Worm (Caenorhabditis elegans): ENCODE data around the gene ptr-18.

The ptr-18 gene

ce11 chrII:12925551-12925950, 39.8 kb upstream of the ptr-18 start, which contains the start of gene F58G1.8 (continued):
- TF ChIP-seq ceh-28 (tag; optimal IDR thresholded peaks at IDR 0.05) (no peak), zag-1 (tag; optimal IDR thresholded peaks at IDR 0.05) (no peak), pqm-1 (tag; optimal IDR thresholded peaks at IDR 0.05) (no peak), duxl-1 (tag; optimal IDR thresholded peaks at IDR 0.05; ENCODE audit: poor library complexity) (no peak)

ce11 chrII:12928241-12928640, 37.1 kb upstream of the ptr-18 start, which contains the start of gene F58G1.3:
TSS of gene F58G1.3 (minus strand) at chrII:12928341.
- TF ChIP-seq pqm-1 (tag; optimal IDR thresholded peaks at IDR 0.05) (no peak), zag-1 (tag; optimal IDR thresholded peaks at IDR 0.05) (no peak), nhr-25 (tag; optimal IDR thresholded peaks at IDR 0.05; ENCODE audit: borderline replicate concordance, insufficient read depth) (no peak), madf-5 (GFP tag; IDR thresholded peaks at IDR 0.05) (no peak), pha-4 (GFP tag; IDR thresholded peaks at IDR 0.05) (no peak), pha-4 (tag; optimal IDR thresholded peaks at IDR 0.05) (no peak), ZK546.5 (tag; optimal IDR thresholded peaks at IDR 0.05) (no peak), mep-1 (tag; optimal IDR thresholded peaks at IDR 0.05) (no peak), nhr-77 (tag; optimal IDR thresholded peaks at IDR 0.05) (no peak), gei-8 (GFP tag; optimal IDR thresholded peaks at IDR 0.05) (no peak), nhr-28 (tag; optimal IDR thresholded peaks at IDR 0.05) (no peak), saeg-2 (GFP tag; IDR thresholded peaks at IDR 0.05) (no peak), ceh-62 (tag; optimal IDR thresholded peaks at IDR 0.05) (no peak), unc-62 (GFP tag; optimal IDR thresholded peaks at IDR 0.05 in 1 of 2) (no peak), unc-62 (tag; optimal IDR thresholded peaks at IDR 0.05) (no peak), arid-1 (GFP tag; conservative IDR thresholded peaks at IDR 0.05) (no peak), R02D3.7 (tag; optimal IDR thresholded peaks at IDR 0.05) (no peak), vab-7 (GFP tag; IDR thresholded peaks at IDR 0.05) (no peak), fkh-10 (GFP tag; optimal IDR thresholded peaks at IDR 0.05) (no peak)

- TF ChIP-seq unc-62 (GFP tag; optimal IDR thresholded peaks at IDR 0.05 in 1 of 2) (peak in 1 of 2 experiments; percentile 87), unc-62 (tag; optimal IDR thresholded peaks at IDR 0.05) (no peak), nhr-237 (tag; optimal IDR thresholded peaks at IDR 0.05) (no peak), pqm-1 (tag; optimal IDR thresholded peaks at IDR 0.05) (peak; percentile 44), ztf-11 (tag; optimal IDR thresholded peaks at IDR 0.05) (no peak), D1046.2 (GFP tag; IDR thresholded peaks at IDR 0.05) (no peak), sdz-12 (GFP tag; optimal IDR thresholded peaks at IDR 0.05) (no peak)
Observed at ce11 chrII:12930138-12930537, 35.2 kb upstream of the ptr-18 start.

ce11 chrII:12931456-12931923, 33.9 kb upstream of the ptr-18 start, which contains the start of gene dct-18:
TSS of gene dct-18 (plus strand) at chrII:12931873.
- peak; percentile 88 for TF ChIP-seq nhr-28 (tag; optimal IDR thresholded peaks at IDR 0.05)
- TF ChIP-seq mxl-2 (GFP tag; conservative IDR thresholded peaks at IDR 0.05) = no peak
- peak; percentile 0 for TF ChIP-seq mxl-3 (GFP tag; optimal IDR thresholded peaks at IDR 0.05)
- peak; percentile 48 for TF ChIP-seq dmd-6 (GFP tag; IDR thresholded peaks at IDR 0.05)
- peak; percentile 29 for TF ChIP-seq nhr-77 (tag; optimal IDR thresholded peaks at IDR 0.05)
- peak; percentile 77 for TF ChIP-seq pqm-1 (tag; optimal IDR thresholded peaks at IDR 0.05)
- TF ChIP-seq daf-16 (GFP tag; optimal IDR thresholded peaks at IDR 0.05) = no peak
- TF ChIP-seq daf-16 (tag; optimal IDR thresholded peaks at IDR 0.05) = peak; percentile 54
- no peak for TF ChIP-seq lin-13 (GFP tag; optimal IDR thresholded peaks at IDR 0.05)
- TF ChIP-seq set-16 (GFP tag; IDR thresholded peaks at IDR 0.05) = no peak
- TF ChIP-seq nhr-41 (GFP tag; IDR thresholded peaks at IDR 0.05) = 0 out of 2 replicates have a peak, but pooled peaks have one; percentile 39
- peak; percentile 66 for TF ChIP-seq dve-1 (tag; optimal IDR thresholded peaks at IDR 0.05; ENCODE audit: insufficient read depth)
- no peak for TF ChIP-seq ceh-20 (GFP tag; IDR thresholded peaks at IDR 0.05)
- no peak for TF ChIP-seq D1046.2 (GFP tag; IDR thresholded peaks at IDR 0.05)
- no peak for TF ChIP-seq Y75B8A.6 (GFP tag; IDR thresholded peaks at IDR 0.05)
- TF ChIP-seq rbr-2 (tag; optimal IDR thresholded peaks at IDR 0.05) = no peak
- peak; percentile 62 for TF ChIP-seq hlh-11 (tag; optimal IDR thresholded peaks at IDR 0.05)
- no peak for TF ChIP-seq Y105C5A.15 (GFP tag; IDR thresholded peaks at IDR 0.05)
- TF ChIP-seq php-3 (GFP tag; IDR thresholded peaks at IDR 0.05) = 0 out of 2 replicates have a peak, but pooled peaks have one; percentile 20
- 0 out of 2 replicates have a peak, but pooled peaks have one; percentile 15 for TF ChIP-seq lin-1 (GFP tag; IDR thresholded peaks at IDR 0.05)
